Fruit fly (Drosophila melanogaster) whole organism, embryonic: Measurements from ENCODE around the gene Efhc1.1.

Source experiments
- Ada2b ChIP-seq: fragments of 200-800 bp; sonication (Bioruptor generic); IDR thresholded peaks from 2 replicates; pipeline ENCODE4 v1.3.6; 2022; ENCODE audit warnings: missing biosample characterization, missing genetic modification characterization
- BEAF-32 ChIP-seq: fragments of 200-800 bp; sonication (Bioruptor generic); optimal IDR thresholded peaks from 3 replicates; lab custom pipeline; 2017; ENCODE audit warnings: missing biosample characterization, missing genetic modification characterization, mild to moderate bottlenecking, moderate library complexity, missing genetic modification reagents
- Bdp1 ChIP-seq: fragments of 200-800 bp; sonication (Bioruptor generic); optimal IDR thresholded peaks from 3 replicates; lab custom pipeline; 2016; ENCODE audit warnings: missing biosample characterization, missing genetic modification characterization
- Bgb ChIP-seq: fragments of 200-800 bp; sonication (Bioruptor generic); IDR thresholded peaks from 2 replicates; pipeline ENCODE4 v1.3.6; 2022; ENCODE audit warnings: missing biosample characterization, missing genetic modification characterization; ENCODE audit not compliant: partially characterized antibody
- BtbVII ChIP-seq: fragments of 200-800 bp; sonication (Bioruptor generic); optimal IDR thresholded peaks from 3 replicates; lab custom pipeline; 2017; ENCODE audit warnings: missing biosample characterization, mild to moderate bottlenecking, missing genetic modification characterization
- CG10147 ChIP-seq: fragments of 200-800 bp; sonication (Bioruptor generic); optimal IDR thresholded peaks from 2 replicates; lab custom pipeline; 2019; ENCODE audit warnings: missing biosample characterization, mild to moderate bottlenecking, missing genetic modification characterization, moderate library complexity
- CG11560 ChIP-seq: fragments of 200-800 bp; sonication (Bioruptor generic); IDR thresholded peaks from 3 replicates; pipeline ENCODE4 v1.3.6; 2022; ENCODE audit warnings: missing biosample characterization, missing genetic modification characterization
- CG12104 ChIP-seq: fragments of 200-800 bp; sonication (Bioruptor generic); optimal IDR thresholded peaks from 3 replicates; lab custom pipeline; 2016; ENCODE audit warnings: missing biosample characterization, missing genetic modification characterization
- CG12236 ChIP-seq: fragments of 200-800 bp; sonication (Bioruptor generic); optimal IDR thresholded peaks from 2 replicates; lab custom pipeline; 2016; ENCODE audit warnings: missing biosample characterization, missing genetic modification characterization
- CG12744 ChIP-seq: fragments of 200-800 bp; sonication (Bioruptor generic); optimal IDR thresholded peaks from 2 replicates; lab custom pipeline; 2016; ENCODE audit warnings: missing biosample characterization, missing genetic modification characterization
- CG14860 ChIP-seq: fragments of 200-800 bp; sonication (Bioruptor generic); IDR thresholded peaks from 3 replicates; pipeline ENCODE4 v1.3.6; 2022; ENCODE audit warnings: missing biosample characterization, missing genetic modification characterization; ENCODE audit not compliant: partially characterized antibody
- CG17186 ChIP-seq: fragments of 200-800 bp; sonication (Bioruptor generic); optimal IDR thresholded peaks from 3 replicates; lab custom pipeline; 2017; ENCODE audit warnings: missing biosample characterization, missing genetic modification reagents, missing genetic modification characterization
- CG2116 ChIP-seq: fragments of 200-800 bp; sonication (Bioruptor generic); optimal IDR thresholded peaks from 3 replicates; lab custom pipeline; 2018; ENCODE audit warnings: missing biosample characterization, mild to moderate bottlenecking, missing genetic modification characterization
- CG30020 ChIP-seq: fragments of 200-800 bp; optimal IDR thresholded peaks from 2 replicates; lab custom pipeline; 2019; ENCODE audit warnings: missing biosample characterization, mild to moderate bottlenecking, missing genetic modification characterization, moderate library complexity
- CG30403 ChIP-seq: fragments of 200-800 bp; sonication (Bioruptor generic); optimal IDR thresholded peaks from 3 replicates; lab custom pipeline; 2016; ENCODE audit warnings: missing biosample characterization, missing genetic modification characterization
- CG32532 ChIP-seq: fragments of 200-800 bp; sonication (Bioruptor generic); IDR thresholded peaks from 2 replicates; pipeline ENCODE4 v1.3.6; 2022; ENCODE audit warnings: missing biosample characterization, missing genetic modification characterization
- CG33213 ChIP-seq: fragments of 200-800 bp; sonication (Bioruptor generic); optimal IDR thresholded peaks from 3 replicates; lab custom pipeline; 2016; ENCODE audit warnings: missing biosample characterization, missing genetic modification characterization
- CG4617 ChIP-seq: fragments of 200-800 bp; sonication (Bioruptor generic); optimal IDR thresholded peaks from 3 replicates; lab custom pipeline; 2016; ENCODE audit warnings: missing biosample characterization, missing genetic modification characterization, borderline replicate concordance
- CG7271 ChIP-seq: fragments of 200-800 bp; sonication (Bioruptor generic); optimal IDR thresholded peaks from 2 replicates; lab custom pipeline; 2018; ENCODE audit warnings: missing biosample characterization, mild to moderate bottlenecking, missing genetic modification characterization, moderate library complexity
- CG8388 ChIP-seq: fragments of 200-800 bp; sonication (Bioruptor generic); optimal IDR thresholded peaks from 2 replicates; lab custom pipeline; 2019; ENCODE audit warnings: missing biosample characterization, mild to moderate bottlenecking, missing genetic modification characterization, moderate library complexity
- CG9215 ChIP-seq: fragments of 200-800 bp; sonication (Bioruptor generic); IDR thresholded peaks from 2 replicates; pipeline ENCODE4 v1.3.6; 2022; ENCODE audit warnings: missing biosample characterization, missing genetic modification characterization
- Dad ChIP-seq: fragments of 200-800 bp; sonication (Bioruptor generic); optimal IDR thresholded peaks from 3 replicates; lab custom pipeline; 2016; ENCODE audit warnings: missing biosample characterization, missing genetic modification characterization
- Doc3 ChIP-seq: fragments of 200-800 bp; sonication (Bioruptor generic); IDR thresholded peaks from 3 replicates; pipeline ENCODE4 v1.3.6; 2022; ENCODE audit warnings: missing biosample characterization, missing genetic modification characterization; ENCODE audit not compliant: partially characterized antibody
- Fer1 ChIP-seq: fragments of 200-800 bp; sonication (Bioruptor generic); optimal IDR thresholded peaks from 2 replicates; lab custom pipeline; 2017; ENCODE audit warnings: missing biosample characterization, mild to moderate bottlenecking, missing genetic modification characterization
- GATAe ChIP-seq: fragments of 200-800 bp; sonication (Bioruptor generic); conservative IDR thresholded peaks from 2 replicates; pipeline ENCODE4 v1.3.6; 2022; ENCODE audit warnings: missing biosample characterization, missing genetic modification characterization
- HLH4C ChIP-seq: fragments of 200-800 bp; sonication (Bioruptor generic); IDR thresholded peaks from 3 replicates; pipeline ENCODE4 v1.3.6; 2022; ENCODE audit warnings: missing biosample characterization, missing genetic modification characterization; ENCODE audit not compliant: partially characterized antibody
- HLH54F ChIP-seq: fragments of 200-800 bp; sonication (Bioruptor generic); optimal IDR thresholded peaks from 3 replicates; lab custom pipeline; 2016; ENCODE audit warnings: missing biosample characterization, missing genetic modification characterization
- MESR4 ChIP-seq: fragments of 200-800 bp; sonication (Bioruptor generic); optimal IDR thresholded peaks from 2 replicates; lab custom pipeline; 2018; ENCODE audit warnings: missing biosample characterization, mild to moderate bottlenecking, missing genetic modification characterization, moderate library complexity
- NC2β ChIP-seq: fragments of 200-800 bp; sonication (Bioruptor generic); optimal IDR thresholded peaks from 2 replicates; lab custom pipeline; 2016; ENCODE audit warnings: missing biosample characterization, missing genetic modification characterization
- Neu2 ChIP-seq: fragments of 200-800 bp; sonication (Bioruptor generic); optimal IDR thresholded peaks from 3 replicates; lab custom pipeline; 2016; ENCODE audit warnings: missing biosample characterization, missing genetic modification characterization, borderline replicate concordance
- Nf-YC ChIP-seq: fragments of 200-800 bp; optimal IDR thresholded peaks from 3 replicates; lab custom pipeline; 2019; ENCODE audit warnings: missing biosample characterization, mild to moderate bottlenecking, missing genetic modification characterization, moderate library complexity
- Xbp1 ChIP-seq: fragments of 200-800 bp; sonication (Bioruptor generic); optimal IDR thresholded peaks from 3 replicates; lab custom pipeline; 2016; ENCODE audit warnings: missing biosample characterization, mild to moderate bottlenecking, missing genetic modification characterization
- aop ChIP-seq: fragments of 200-800 bp; sonication (Bioruptor generic); IDR thresholded peaks from 2 replicates; pipeline ENCODE4 v1.3.6; 2022; ENCODE audit warnings: missing biosample characterization, missing genetic modification characterization
- chif ChIP-seq, 2 experiments: fragments of 200-800 bp; sonication (Bioruptor generic); optimal IDR thresholded peaks; 3 replicates each; lab custom pipeline; 2016; ENCODE audit warnings: missing biosample characterization in 2 of 2, missing genetic modification characterization in 2 of 2
- emc ChIP-seq: fragments of 200-800 bp; sonication (Bioruptor generic); optimal IDR thresholded peaks from 2 replicates; lab custom pipeline; 2016; ENCODE audit warnings: missing biosample characterization, missing genetic modification characterization
- gcm2 ChIP-seq: fragments of 200-800 bp; sonication (Bioruptor generic); optimal IDR thresholded peaks from 2 replicates; lab custom pipeline; 2016; ENCODE audit warnings: missing biosample characterization, missing genetic modification characterization
- gro ChIP-seq: fragments of 200-800 bp; sonication (Bioruptor generic); optimal IDR thresholded peaks from 2 replicates; lab custom pipeline; 2016; ENCODE audit warnings: missing biosample characterization, missing genetic modification characterization
- gsb ChIP-seq: fragments of 200-800 bp; sonication (Bioruptor generic); IDR thresholded peaks from 2 replicates; pipeline ENCODE4 v1.3.6; 2022; ENCODE audit warnings: missing biosample characterization, missing genetic modification characterization
- hkb ChIP-seq, 2 experiments: fragments of 200-800 bp in 1 of 2; fragments of >200 bp in 1 of 2; sonication (Bioruptor generic) in 1 of 2; IDR thresholded peaks in 1 of 2; optimal IDR thresholded peaks in 1 of 2; 2 replicates each; pipeline versions ENCODE4 v1.3.6 to Lab custom; 2017 to 2022; ENCODE audit warnings: missing biosample characterization in 1 of 2, missing genetic modification characterization in 1 of 2
- nau ChIP-seq: fragments of 200-800 bp; sonication (Bioruptor generic); optimal IDR thresholded peaks from 3 replicates; lab custom pipeline; 2017; ENCODE audit warnings: missing biosample characterization, mild to moderate bottlenecking, missing genetic modification characterization, missing genetic modification reagents
- nerfin-1 ChIP-seq: fragments of 200-800 bp; sonication (Bioruptor generic); optimal IDR thresholded peaks from 3 replicates; lab custom pipeline; 2019; ENCODE audit warnings: missing biosample characterization, mild to moderate bottlenecking, missing genetic modification characterization, moderate library complexity
- otp ChIP-seq: fragments of 200-800 bp; sonication (Bioruptor generic); IDR thresholded peaks from 3 replicates; pipeline ENCODE4, ENCODE4 v1.3.6; 2022; ENCODE audit warnings: missing biosample characterization, missing genetic modification characterization
- ranshi ChIP-seq: fragments of 200-800 bp; sonication (Bioruptor generic); IDR thresholded peaks from 2 replicates; pipeline ENCODE4 v1.3.6; 2022; ENCODE audit warnings: missing biosample characterization, missing genetic modification characterization
- slp2 ChIP-seq: fragments of 200-800 bp; sonication (Bioruptor generic); optimal IDR thresholded peaks from 2 replicates; lab custom pipeline; 2016; ENCODE audit warnings: missing biosample characterization, missing genetic modification characterization
- ssp ChIP-seq: fragments of 200-800 bp; sonication (Bioruptor generic); IDR thresholded peaks from 2 replicates; pipeline ENCODE4 v1.3.6; 2022; ENCODE audit warnings: missing biosample characterization, missing genetic modification characterization
- sug ChIP-seq: fragments of 200-800 bp; optimal IDR thresholded peaks from 2 replicates; lab custom pipeline; 2019; ENCODE audit warnings: missing biosample characterization, mild to moderate bottlenecking, missing genetic modification characterization, moderate library complexity
- tx ChIP-seq: fragments of 200-800 bp; sonication (Bioruptor generic); optimal IDR thresholded peaks from 2 replicates; lab custom pipeline; 2016; ENCODE audit warnings: missing biosample characterization, missing genetic modification characterization
- unc-4 ChIP-seq: fragments of 200-800 bp; sonication (Bioruptor generic); IDR thresholded peaks from 2 replicates; pipeline ENCODE4 v1.3.6; 2022; ENCODE audit warnings: missing biosample characterization, missing genetic modification characterization; ENCODE audit not compliant: partially characterized antibody
- wdn ChIP-seq: fragments of 200-800 bp; sonication (Bioruptor generic); IDR thresholded peaks from 2 replicates; pipeline ENCODE4 v1.3.6; 2022; ENCODE audit warnings: missing biosample characterization, missing genetic modification characterization
- yki ChIP-seq: fragments of >200 bp; optimal IDR thresholded peaks from 3 replicates; lab custom pipeline; 2018

Efhc1.1 gene

DNA sequence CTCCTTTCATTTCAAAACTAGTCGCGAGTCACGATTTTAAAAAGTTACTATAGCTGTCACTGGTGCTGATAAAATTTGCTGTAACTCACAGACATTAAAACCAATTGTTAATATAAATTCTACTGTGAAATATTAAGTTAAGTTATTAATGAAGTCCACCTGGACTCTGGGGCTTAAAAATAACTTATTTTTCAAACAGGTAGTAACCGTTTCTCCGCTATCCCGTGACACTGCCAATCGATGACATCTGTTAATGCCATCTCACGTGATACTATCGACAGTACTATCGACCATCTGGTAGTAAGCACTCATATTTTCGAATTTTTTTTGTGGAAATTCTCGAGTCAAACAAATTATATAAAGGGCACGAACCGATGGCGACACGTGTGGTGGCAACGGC lies 49.5 kb downstream of the Efhc1.1 start, which contains the start of the genes CG12379 and MagR (continued):
- TF ChIP-seq CG30403 (GFP tag; lab: Kevin White, UChicago) = peak; percentile 74
- TF ChIP-seq GATAe (GFP tag; lab: Robert Waterston, UW) = no peak
- peak; percentile 5 for TF ChIP-seq gcm2 (GFP tag; lab: Kevin White, UChicago)
- TF ChIP-seq sug (tag; lab: Kevin White, UChicago) = peak; percentile 83
- peak; percentile 78 for TF ChIP-seq unc-4
- peak; percentile 9 for TF ChIP-seq CG12744 (GFP tag; lab: Kevin White, UChicago)
- no peak for TF ChIP-seq CG7271 (tag; lab: Kevin White, UChicago)
- TF ChIP-seq CG9215 (GFP tag; lab: Robert Waterston, UW) = peak; percentile 63
- peak; percentile 98 for TF ChIP-seq Neu2
- peak; percentile 72 for TF ChIP-seq Nf-YC
- peak; percentile 9 for TF ChIP-seq emc (GFP tag; lab: Kevin White, UChicago)
- TF ChIP-seq CG8388 (GFP tag; lab: Kevin White, UChicago) = peak; percentile 33
- TF ChIP-seq Fer1 (GFP tag; lab: Kevin White, UChicago) = peak; percentile 67
- TF ChIP-seq CG2116 (GFP tag; lab: Kevin White, UChicago) = peak; percentile 79
- TF ChIP-seq CG14860 (GFP tag; lab: Robert Waterston, UW) = peak; percentile 77
- peak; percentile 59; the same call in 1 of the 3 replicates for TF ChIP-seq CG11560
- no peak for TF ChIP-seq wdn (GFP tag; lab: Robert Waterston, UW)
- no peak for TF ChIP-seq nau (GFP tag; lab: Kevin White, UChicago)
- TF ChIP-seq CG33213 (GFP tag; lab: Kevin White, UChicago) = peak; percentile 27
- TF ChIP-seq gro (GFP tag; lab: Kevin White, UChicago) = peak; percentile 68
- TF ChIP-seq Bgb (GFP tag; lab: Robert Waterston, UW) = peak; percentile 61; the same call in 1 of the 2 replicates
- no peak for TF ChIP-seq MESR4
- TF ChIP-seq Bdp1 (GFP tag; lab: Kevin White, UChicago) = peak; percentile 42
- peak; percentile 69 for TF ChIP-seq CG10147 (GFP tag; lab: Kevin White, UChicago)
- peak; percentile 75 for TF ChIP-seq CG30020 (tag; lab: Kevin White, UChicago)
- TF ChIP-seq Ada2b (GFP tag; lab: Robert Waterston, UW) = 0 out of 2 replicates have a peak, but pooled peaks have one; percentile 9
- TF ChIP-seq Xbp1 (GFP tag; lab: Kevin White, UChicago) = peak; percentile 56
- no peak for TF ChIP-seq otp (GFP tag; lab: Robert Waterston, UW)
- peak; percentile 7 for TF ChIP-seq CG17186
- peak; percentile 63 for TF ChIP-seq HLH54F (GFP tag; lab: Kevin White, UChicago)
- peak; percentile 79 for TF ChIP-seq nerfin-1 (tag; lab: Kevin White, UChicago)
- TF ChIP-seq yki (lab: Kevin White, UChicago) = no peak
- peak; percentile 78 for TF ChIP-seq Doc3 (GFP tag; lab: Robert Waterston, UW)
- TF ChIP-seq hkb (optimal IDR thresholded peaks at IDR 0.05; lab: Kevin White, UChicago) = no peak
- TF ChIP-seq hkb (GFP tag; IDR thresholded peaks at IDR 0.05; lab: Robert Waterston, UW) = no peak
- peak; percentile 8 to 29 for TF ChIP-seq chif (GFP tag; optimal IDR thresholded peaks at IDR 0.05; lab: Kevin White, UChicago)
- peak; percentile 42 for TF ChIP-seq CG4617 (GFP tag; lab: Kevin White, UChicago)
- peak; percentile 79 for TF ChIP-seq HLH4C
- no peak for TF ChIP-seq aop (GFP tag; lab: Robert Waterston, UW)
- peak; percentile 48 for TF ChIP-seq Dad (GFP tag; lab: Kevin White, UChicago)
- peak; percentile 19 for TF ChIP-seq BtbVII (GFP tag; lab: Kevin White, UChicago)
- TF ChIP-seq ranshi = 0 out of 2 replicates have a peak, but pooled peaks have one; percentile 31
- TF ChIP-seq gsb (GFP tag; lab: Robert Waterston, UW) = no peak
- TF ChIP-seq CG12104 (GFP tag; lab: Kevin White, UChicago) = peak; percentile 46
- peak; percentile 41 for TF ChIP-seq NC2β (GFP tag; lab: Kevin White, UChicago)
- peak; percentile 67 for TF ChIP-seq tx
- TF ChIP-seq BEAF-32 = peak; percentile 91
- peak; percentile 46; the same call in 1 of the 2 replicates for TF ChIP-seq CG32532 (GFP tag; lab: Robert Waterston, UW)
- 0 out of 2 replicates have a peak, but pooled peaks have one; percentile 46 for TF ChIP-seq ssp (GFP tag; lab: Robert Waterston, UW)
- TF ChIP-seq slp2 (GFP tag; lab: Kevin White, UChicago) = peak; percentile 42
- peak; percentile 2 for TF ChIP-seq CG12236 (GFP tag; lab: Kevin White, UChicago)
